Fruit fly (Drosophila melanogaster) whole organism, prepupa: ENCODE results near the gene Hr4.

Experiments
- Blimp-1 ChIP-seq: fragments of 200-800 bp; sonication (Bioruptor generic); optimal IDR thresholded peaks from 3 replicates; lab custom pipeline; 2017; ENCODE audit warnings: missing biosample characterization, missing genetic modification characterization, mild to moderate bottlenecking, moderate library complexity, missing genetic modification reagents
- CG10631 ChIP-seq: fragments of 200-800 bp; sonication (Bioruptor generic); optimal IDR thresholded peaks from 2 replicates; lab custom pipeline; 2016; ENCODE audit warnings: missing biosample characterization, missing genetic modification characterization
- CG11294 ChIP-seq: fragments of 200-800 bp; sonication (Bioruptor generic); IDR thresholded peaks from 2 replicates; pipeline ENCODE4 v1.3.6; 2022; ENCODE audit warnings: missing biosample characterization, missing genetic modification characterization
- CG11902 ChIP-seq: fragments of 200-800 bp; sonication (Bioruptor generic); optimal IDR thresholded peaks from 3 replicates; lab custom pipeline; 2016; ENCODE audit warnings: missing biosample characterization, missing genetic modification characterization
- CG15336 ChIP-seq: fragments of 200-800 bp; sonication (Bioruptor generic); IDR thresholded peaks from 2 replicates; pipeline ENCODE4 v1.3.6; 2022; ENCODE audit warnings: missing biosample characterization, missing genetic modification characterization
- CG1621 ChIP-seq: fragments of 200-800 bp; sonication (Bioruptor generic); optimal IDR thresholded peaks from 3 replicates; lab custom pipeline; 2018; ENCODE audit warnings: missing biosample characterization, mild to moderate bottlenecking, missing genetic modification characterization
- CG3032 ChIP-seq: fragments of 200-800 bp; optimal IDR thresholded peaks from 2 replicates; lab custom pipeline; 2019; ENCODE audit warnings: missing biosample characterization, mild to moderate bottlenecking, missing genetic modification characterization, moderate library complexity
- CG32006 ChIP-seq: fragments of 200-800 bp; sonication (Bioruptor generic); optimal IDR thresholded peaks from 3 replicates; lab custom pipeline; 2017; ENCODE audit warnings: missing biosample characterization, mild to moderate bottlenecking, missing genetic modification characterization
- CG34406 ChIP-seq: fragments of 200-800 bp; sonication (Bioruptor generic); optimal IDR thresholded peaks from 3 replicates; lab custom pipeline; 2016; ENCODE audit warnings: missing biosample characterization, missing genetic modification characterization
- CG3919 ChIP-seq: fragments of 200-800 bp; sonication (Bioruptor generic); optimal IDR thresholded peaks from 3 replicates; lab custom pipeline; 2016; ENCODE audit warnings: missing biosample characterization, missing genetic modification characterization
- CG4318 ChIP-seq: fragments of 200-800 bp; sonication (Bioruptor generic); optimal IDR thresholded peaks from 3 replicates; lab custom pipeline; 2017; ENCODE audit warnings: missing biosample characterization, mild to moderate bottlenecking, missing genetic modification characterization
- CG6163 ChIP-seq: fragments of 200-800 bp; sonication (Bioruptor generic); IDR thresholded peaks from 3 replicates; pipeline ENCODE4 v1.3.6; 2022; ENCODE audit warnings: missing biosample characterization, missing genetic modification characterization
- CG6276 ChIP-seq: fragments of 200-800 bp; sonication (Bioruptor generic); optimal IDR thresholded peaks from 2 replicates; lab custom pipeline; 2017; ENCODE audit warnings: missing biosample characterization, mild to moderate bottlenecking, missing genetic modification characterization
- CG8119 ChIP-seq: fragments of 200-800 bp; sonication (Bioruptor generic); IDR thresholded peaks from 3 replicates; pipeline ENCODE4 v1.3.6; 2022; ENCODE audit warnings: missing biosample characterization, missing genetic modification characterization
- CG8319 ChIP-seq: fragments of 200-800 bp; sonication (Bioruptor generic); optimal IDR thresholded peaks from 3 replicates; lab custom pipeline; 2016; ENCODE audit warnings: missing biosample characterization, missing genetic modification characterization
- CG8632 ChIP-seq: fragments of 200-800 bp; sonication (Bioruptor generic); optimal IDR thresholded peaks from 3 replicates; lab custom pipeline; 2016; ENCODE audit warnings: missing biosample characterization, missing genetic modification characterization
- CG9139 ChIP-seq: fragments of 200-800 bp; sonication (Bioruptor generic); optimal IDR thresholded peaks from 3 replicates; lab custom pipeline; 2017; ENCODE audit warnings: missing biosample characterization, mild to moderate bottlenecking, missing genetic modification characterization
- Eip75B ChIP-seq: fragments of 200-800 bp; sonication (Bioruptor generic); optimal IDR thresholded peaks from 3 replicates; lab custom pipeline; 2016; ENCODE audit warnings: missing biosample characterization, missing genetic modification characterization
- Eip78C ChIP-seq: fragments of 200-800 bp; sonication (Bioruptor generic); peaks from one replicate; lab custom pipeline; 2016; ENCODE audit warnings: missing biosample characterization, missing genetic modification characterization
- Eip93F ChIP-seq: fragments of 200-800 bp; sonication (Bioruptor generic); optimal IDR thresholded peaks from 2 replicates; lab custom pipeline; 2016; ENCODE audit warnings: missing biosample characterization, mild to moderate bottlenecking, missing genetic modification characterization
- Hr38 ChIP-seq: sonication (Bioruptor generic); optimal IDR thresholded peaks from 2 replicates; lab custom pipeline; 2016; ENCODE audit warnings: missing biosample characterization, missing genetic modification characterization
- Hr39 ChIP-seq: fragments of 200-800 bp; sonication (Bioruptor generic); optimal IDR thresholded peaks from 2 replicates; lab custom pipeline; 2016; ENCODE audit warnings: missing biosample characterization, missing genetic modification characterization
- Hr4 ChIP-seq: fragments of 200-800 bp; sonication (Bioruptor generic); optimal IDR thresholded peaks from 3 replicates; lab custom pipeline; 2016; ENCODE audit warnings: missing biosample characterization, missing genetic modification characterization
- Met ChIP-seq: fragments of 200-800 bp; sonication (Bioruptor generic); optimal IDR thresholded peaks from 3 replicates; lab custom pipeline; 2016; ENCODE audit warnings: missing biosample characterization, missing genetic modification characterization
- OdsH ChIP-seq: fragments of 200-800 bp; sonication (Bioruptor generic); optimal IDR thresholded peaks from 3 replicates; lab custom pipeline; 2016; ENCODE audit warnings: missing biosample characterization, missing genetic modification characterization
- Smox ChIP-seq: fragments of 200-800 bp; sonication (Bioruptor generic); optimal IDR thresholded peaks from 3 replicates; lab custom pipeline; 2016; ENCODE audit warnings: missing biosample characterization, missing genetic modification characterization
- Sox14 ChIP-seq: fragments of 200-800 bp; sonication (Bioruptor generic); optimal IDR thresholded peaks from 3 replicates; lab custom pipeline; 2016; ENCODE audit warnings: missing biosample characterization, missing genetic modification characterization
- Sox15 ChIP-seq: fragments of 200-800 bp; sonication (Bioruptor generic); optimal IDR thresholded peaks from 3 replicates; lab custom pipeline; 2016; ENCODE audit warnings: missing biosample characterization, missing genetic modification characterization
- achi ChIP-seq: fragments of 200-800 bp; sonication (Bioruptor generic); optimal IDR thresholded peaks from 3 replicates; lab custom pipeline; 2016; ENCODE audit warnings: missing biosample characterization, missing genetic modification characterization
- acj6 ChIP-seq: fragments of 200-800 bp; sonication (Bioruptor generic); optimal IDR thresholded peaks from 3 replicates; lab custom pipeline; 2016; ENCODE audit warnings: missing biosample characterization, missing genetic modification characterization
- cyc ChIP-seq: fragments of 200-800 bp; sonication (Bioruptor generic); optimal IDR thresholded peaks from 3 replicates; lab custom pipeline; 2016; ENCODE audit warnings: missing biosample characterization, missing genetic modification characterization
- dac ChIP-seq: fragments of 200-800 bp; sonication (Bioruptor generic); optimal IDR thresholded peaks from 2 replicates; lab custom pipeline; 2017; ENCODE audit warnings: missing biosample characterization, mild to moderate bottlenecking, missing genetic modification characterization
- dsx ChIP-seq: fragments of 200-800 bp; optimal IDR thresholded peaks from 3 replicates; lab custom pipeline; 2019; ENCODE audit warnings: missing biosample characterization, mild to moderate bottlenecking, missing genetic modification characterization, moderate library complexity; ENCODE audit not compliant: poor library complexity, severe bottlenecking
- eg ChIP-seq: fragments of 200-800 bp; sonication (Bioruptor generic); IDR thresholded peaks from 3 replicates; pipeline ENCODE4 v1.3.6; 2022; ENCODE audit warnings: missing biosample characterization, missing genetic modification characterization
- esn ChIP-seq: fragments of 200-800 bp; sonication (Bioruptor generic); optimal IDR thresholded peaks from 2 replicates; lab custom pipeline; 2016; ENCODE audit warnings: missing biosample characterization, mild to moderate bottlenecking, missing genetic modification characterization, moderate library complexity
- fd59A ChIP-seq: fragments of 200-800 bp; sonication (Bioruptor generic); optimal IDR thresholded peaks from 2 replicates; lab custom pipeline; 2017; ENCODE audit warnings: missing biosample characterization, mild to moderate bottlenecking, missing genetic modification characterization, missing genetic modification reagents
- fkh ChIP-seq: fragments of 200-800 bp; sonication (Bioruptor generic); optimal IDR thresholded peaks from 3 replicates; lab custom pipeline; 2017; ENCODE audit warnings: missing biosample characterization, mild to moderate bottlenecking, missing genetic modification characterization, moderate library complexity
- lz ChIP-seq: fragments of 200-800 bp; sonication (Bioruptor generic); optimal IDR thresholded peaks from 3 replicates; lab custom pipeline; 2016; ENCODE audit warnings: missing biosample characterization, missing genetic modification characterization
- net ChIP-seq: fragments of 200-800 bp; sonication (Bioruptor generic); optimal IDR thresholded peaks from 3 replicates; lab custom pipeline; 2016; ENCODE audit warnings: missing biosample characterization, missing genetic modification characterization
- pdm3 ChIP-seq: fragments of 200-800 bp; sonication (Bioruptor generic); optimal IDR thresholded peaks from 3 replicates; lab custom pipeline; 2016; ENCODE audit warnings: missing biosample characterization, missing genetic modification characterization
- ss ChIP-seq, 2 experiments: fragments of 200-800 bp; sonication (Bioruptor generic); optimal IDR thresholded peaks; 2 replicates in 1 of 2; 3 replicates in 1 of 2; lab custom pipeline; 2017 to 2018; ENCODE audit warnings: mild to moderate bottlenecking in 2 of 2, missing biosample characterization in 2 of 2, missing genetic modification characterization in 2 of 2, moderate library complexity in 1 of 2
- svp ChIP-seq: fragments of 200-800 bp; sonication (Bioruptor generic); peaks from one replicate; lab custom pipeline; 2016; ENCODE audit warnings: missing biosample characterization, missing genetic modification characterization
- topi ChIP-seq: fragments of 200-800 bp; sonication (Bioruptor generic); optimal IDR thresholded peaks from 3 replicates; lab custom pipeline; 2016; ENCODE audit warnings: missing biosample characterization, missing genetic modification characterization
- vri ChIP-seq: fragments of 200-800 bp; sonication (Bioruptor generic); optimal IDR thresholded peaks from 3 replicates; lab custom pipeline; 2016; ENCODE audit warnings: missing biosample characterization, mild to moderate bottlenecking, missing genetic modification characterization

Gene Hr4

DNA sequence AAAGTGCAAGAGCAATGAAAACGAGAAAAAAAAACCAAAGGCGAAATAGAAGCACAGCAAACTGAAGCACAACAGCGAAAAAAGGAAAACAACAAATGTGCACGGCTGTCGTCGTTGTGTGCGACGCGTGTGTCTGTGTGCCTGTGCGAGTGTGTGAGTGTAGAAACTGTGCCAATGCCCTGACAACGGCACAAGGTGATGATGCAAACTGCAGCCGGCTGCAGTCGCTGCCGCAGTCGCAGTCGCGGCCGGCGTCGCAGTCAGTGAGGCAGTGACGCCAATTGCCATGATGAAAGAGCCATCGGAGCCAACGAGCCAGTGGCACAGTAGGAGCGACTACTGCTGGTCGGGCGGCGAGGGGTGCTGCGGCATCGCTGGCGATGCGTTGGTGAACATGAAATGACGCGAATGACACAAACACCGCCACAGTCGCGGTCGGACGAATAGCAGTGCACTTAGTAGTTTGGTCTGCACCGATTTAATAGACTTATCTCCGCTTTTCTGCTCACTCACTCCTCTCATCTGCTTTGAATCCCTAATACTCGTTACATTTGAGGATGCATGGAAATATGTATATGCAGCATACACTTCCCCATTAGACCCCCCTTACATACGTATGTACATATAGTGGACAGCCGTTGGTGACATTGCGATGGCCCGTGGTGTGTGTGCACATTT is 27.0 kb downstream of the Hr4 start (continued):
- TF ChIP-seq fkh (peak; percentile 6), Hr39 (GFP tag; lab: Kevin White, UChicago) (peak; percentile 24), OdsH (GFP tag; lab: Kevin White, UChicago) (peak; percentile 85), lz (peak; percentile 40), CG10631 (GFP tag; lab: Kevin White, UChicago) (peak; percentile 71), CG11902 (GFP tag; lab: Kevin White, UChicago) (peak; percentile 69), dsx (peak; percentile 45), cyc (GFP tag; lab: Kevin White, UChicago) (peak; percentile 30), Met (GFP tag; lab: Kevin White, UChicago) (no peak)

- TF ChIP-seq pdm3 (GFP tag; lab: Kevin White, UChicago) (peak; percentile 48), CG8119 (GFP tag; lab: Robert Waterston, UW) (peak; percentile 70), Blimp-1 (GFP tag; lab: Kevin White, UChicago) (no peak), CG1621 (no peak), esn (GFP tag; lab: Kevin White, UChicago) (no peak), Smox (GFP tag; lab: Kevin White, UChicago) (no peak), CG3919 (GFP tag; lab: Kevin White, UChicago) (peak; percentile 18), Hr4 (peak; percentile 59), OdsH (GFP tag; lab: Kevin White, UChicago) (peak; percentile 39), Eip75B (GFP tag; lab: Kevin White, UChicago) (no peak), topi (GFP tag; lab: Kevin White, UChicago) (no peak), CG4318 (GFP tag; lab: Kevin White, UChicago) (no peak), CG6276 (GFP tag; lab: Kevin White, UChicago) (peak; percentile 65), CG34406 (no peak), net (GFP tag; lab: Kevin White, UChicago) (peak; percentile 21), CG9139 (no peak), dac (GFP tag; lab: Kevin White, UChicago) (peak; percentile 5), eg (GFP tag; lab: Robert Waterston, UW) (peak; percentile 75), svp (peak; percentile 18), CG15336 (peak; percentile 71), Sox14 (no peak), achi (GFP tag; lab: Kevin White, UChicago) (no peak), CG32006 (GFP tag; lab: Kevin White, UChicago) (peak; percentile 43), Eip78C (GFP tag; lab: Kevin White, UChicago) (peak; percentile 55), ss (GFP tag; optimal IDR thresholded peaks at IDR 0.05; lab: Kevin White, UChicago) (no peak), CG6163 (GFP tag; lab: Robert Waterston, UW) (0 out of 3 replicates have a peak, but pooled peaks have one; percentile 16)
Observed at dm6 chrX:1969775-1970574, 28.2 kb downstream of the Hr4 start.

- TF ChIP-seq CG10631 (GFP tag; lab: Kevin White, UChicago) (no peak), CG6276 (GFP tag; lab: Kevin White, UChicago) (no peak), CG11902 (GFP tag; lab: Kevin White, UChicago) (no peak), Sox15 (GFP tag; lab: Kevin White, UChicago) (no peak), CG1621 (no peak), fd59A (GFP tag; lab: Kevin White, UChicago) (no peak), Hr38 (GFP tag; lab: Kevin White, UChicago) (no peak), dac (GFP tag; lab: Kevin White, UChicago) (no peak), Smox (GFP tag; lab: Kevin White, UChicago) (no peak), vri (GFP tag; lab: Kevin White, UChicago) (no peak), CG3032 (tag; lab: Kevin White, UChicago) (no peak), Eip78C (GFP tag; lab: Kevin White, UChicago) (peak; percentile 26), CG4318 (GFP tag; lab: Kevin White, UChicago) (no peak), Eip93F (GFP tag; lab: Kevin White, UChicago) (no peak), pdm3 (GFP tag; lab: Kevin White, UChicago) (no peak), achi (GFP tag; lab: Kevin White, UChicago) (no peak), acj6 (GFP tag; lab: Kevin White, UChicago) (no peak), CG8632 (GFP tag; lab: Kevin White, UChicago) (no peak), CG11294 (no peak), CG8319 (GFP tag; lab: Kevin White, UChicago) (no peak), esn (GFP tag; lab: Kevin White, UChicago) (no peak), fkh (no peak)
Observed at dm6 chrX:1970575-1971325, 29.0 kb downstream of the Hr4 start.
